Worm (Caenorhabditis elegans): Measurements from ENCODE around the gene npr-25.
A peak's percentile ranks its signal among the peaks of the same experiment; 100 is the strongest.

npr-25 gene

DNA sequence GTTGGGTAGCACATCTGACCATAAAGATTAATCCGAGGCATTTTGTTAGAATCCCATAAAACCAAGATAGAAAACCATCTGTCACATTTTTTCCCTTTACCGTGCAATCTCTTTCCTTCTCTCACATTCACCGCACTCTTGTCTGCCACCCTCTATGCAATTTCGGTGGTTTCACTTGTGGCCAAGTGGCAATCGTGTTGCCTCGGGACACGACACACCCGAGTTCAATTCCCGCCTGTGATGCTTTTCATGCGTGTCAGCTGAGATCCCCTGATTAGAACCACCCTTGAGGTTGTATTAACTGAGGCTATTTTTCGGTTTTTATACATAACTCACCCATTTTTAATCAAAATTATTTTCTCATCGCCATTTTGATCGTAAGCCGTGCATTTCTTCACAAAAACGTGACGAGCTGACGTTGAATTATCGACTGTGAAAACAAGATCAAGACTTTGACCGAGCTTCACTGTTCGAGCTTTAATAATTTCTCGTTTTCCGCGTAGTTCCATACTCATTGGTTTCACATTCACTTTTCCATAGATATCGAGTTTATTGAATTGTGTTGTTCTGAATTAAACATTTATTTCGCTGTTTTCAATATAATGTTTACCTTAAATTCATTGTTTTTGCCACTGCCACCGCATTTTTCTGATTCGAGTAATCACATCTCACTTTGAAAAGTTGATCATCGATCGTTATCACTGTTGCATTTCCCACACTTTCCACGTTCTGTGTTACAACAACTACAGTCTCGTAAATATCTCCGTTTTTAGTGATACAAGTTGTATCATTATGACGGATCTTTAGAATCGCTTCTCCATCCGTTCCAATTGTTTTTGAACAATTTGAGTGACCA lies 38.5 kb downstream of the npr-25 start (continued):
- peak; percentile 84 for TF ChIP-seq nhr-90 (tag; optimal IDR thresholded peaks at IDR 0.05; ENCODE audit: poor library complexity)
- TF ChIP-seq sox-4 (tag; optimal IDR thresholded peaks at IDR 0.05): peak; percentile 16
- TF ChIP-seq hlh-4 (tag; optimal IDR thresholded peaks at IDR 0.05): no peak
- TF ChIP-seq ceh-90 (tag; optimal IDR thresholded peaks at IDR 0.05): no peak
- TF ChIP-seq nhr-12 (tag; optimal IDR thresholded peaks at IDR 0.05): no peak
- TF ChIP-seq pag-3 (tag; optimal IDR thresholded peaks at IDR 0.05; ENCODE audit: borderline replicate concordance, insufficient read depth): no peak
- TF ChIP-seq nhr-19 (GFP tag; conservative IDR thresholded peaks at IDR 0.05): peak; percentile 78
- TF ChIP-seq isw-1 (GFP tag; IDR thresholded peaks at IDR 0.05): no peak
- TF ChIP-seq nhr-76 (tag; optimal IDR thresholded peaks at IDR 0.05): no peak
- no peak for TF ChIP-seq sptf-1 (tag; optimal IDR thresholded peaks at IDR 0.05)
- no peak for TF ChIP-seq ama-1 (optimal IDR thresholded peaks at IDR 0.05)
- peak; percentile 81 for TF ChIP-seq nhr-85 (tag)
- TF ChIP-seq pqm-1 (tag; optimal IDR thresholded peaks at IDR 0.05): no peak
- TF ChIP-seq C34B4.2 (tag; optimal IDR thresholded peaks at IDR 0.05): no peak
- TF ChIP-seq tlp-1 (tag; optimal IDR thresholded peaks at IDR 0.05): no peak
- peak; percentile 51 for TF ChIP-seq zip-4 (GFP tag; optimal IDR thresholded peaks at IDR 0.05)
- TF ChIP-seq xbp-1 (tag; optimal IDR thresholded peaks at IDR 0.05): peak; percentile 66
- peak; percentile 45 for TF ChIP-seq ceh-8 (GFP tag; optimal IDR thresholded peaks at IDR 0.05)
- peak; percentile 70 for TF ChIP-seq snu-23 (GFP tag; optimal IDR thresholded peaks at IDR 0.05)
- peak; percentile 83 for TF ChIP-seq nhr-20 (tag; optimal IDR thresholded peaks at IDR 0.05)
- TF ChIP-seq nhr-77 (tag; optimal IDR thresholded peaks at IDR 0.05): peak; percentile 74
- peak; percentile 8 for TF ChIP-seq ztf-4 (tag; optimal IDR thresholded peaks at IDR 0.05)
- TF ChIP-seq mef-2 (tag; optimal IDR thresholded peaks at IDR 0.05): no peak
- TF ChIP-seq lin-35 (GFP tag; optimal IDR thresholded peaks at IDR 0.05): peak; percentile 42 to 82
- no peak for TF ChIP-seq fkh-8 (tag; optimal IDR thresholded peaks at IDR 0.05)
- TF ChIP-seq nhr-47 (tag; optimal IDR thresholded peaks at IDR 0.05): peak; percentile 75
- no peak for TF ChIP-seq nhr-28 (tag; optimal IDR thresholded peaks at IDR 0.05)
- TF ChIP-seq efl-3 (GFP tag; optimal IDR thresholded peaks at IDR 0.05): peak; percentile 64
- no peak for TF ChIP-seq unc-30 (tag; optimal IDR thresholded peaks at IDR 0.05)
- TF ChIP-seq mab-9 (GFP tag; IDR thresholded peaks at IDR 0.05): no peak

DNA sequence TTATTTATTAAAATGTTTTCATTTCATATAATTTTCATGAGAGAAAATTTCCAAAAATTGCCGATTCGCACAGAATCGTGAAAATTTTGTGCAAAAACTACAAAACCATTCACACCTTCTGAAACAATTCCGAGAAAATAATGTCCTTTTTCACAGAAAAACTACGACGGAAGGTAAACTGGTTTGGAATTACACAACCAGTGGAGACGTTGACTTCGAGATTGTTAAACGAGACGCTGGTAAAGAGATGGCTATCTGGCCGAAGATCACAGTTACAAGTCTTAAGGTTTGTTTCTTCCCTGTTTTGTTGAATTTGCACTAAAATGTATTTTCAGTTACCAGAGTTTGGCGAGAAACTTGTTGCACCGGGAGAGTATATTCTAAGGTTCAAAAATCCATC lies 39.9 kb downstream of the npr-25 start:
- peak; percentile 16 for TF ChIP-seq lin-14 (GFP tag; optimal IDR thresholded peaks at IDR 0.05)
- no peak for TF ChIP-seq nhr-28 (tag; optimal IDR thresholded peaks at IDR 0.05)
- peak; percentile 19 for TF ChIP-seq nhr-85 (tag)
- peak; percentile 53; the same call in 1 of the 2 replicates for TF ChIP-seq grh-1 (GFP tag; IDR thresholded peaks at IDR 0.05)

DNA sequence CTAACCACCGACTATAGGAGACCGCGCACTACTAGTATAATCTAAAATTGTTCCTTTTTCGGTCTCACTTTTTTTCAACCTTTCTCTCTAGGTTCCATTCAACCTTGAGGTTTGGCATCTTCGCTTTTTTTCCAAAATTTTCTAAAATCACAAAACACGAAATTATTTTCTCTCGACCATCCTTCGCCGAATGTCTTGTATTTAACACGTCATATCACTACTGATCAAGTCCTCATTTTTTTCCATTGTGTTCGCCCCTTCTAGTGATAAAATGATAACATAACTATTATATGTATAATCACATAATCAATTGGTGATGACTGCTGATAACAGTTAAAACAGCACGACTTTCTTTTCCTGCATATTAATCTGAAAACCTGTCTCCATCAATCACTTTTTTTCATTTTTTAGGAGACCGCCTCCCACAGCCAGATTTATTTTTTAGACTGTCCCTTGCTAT lies 41.8 kb downstream of the npr-25 start, which contains the start of gene T03F7.7:
TSS of gene T03F7.7 (plus strand) at position 410 of the 460 bp plus-strand sequence.
- TF ChIP-seq aly-2 (tag; optimal IDR thresholded peaks at IDR 0.05): no peak
- peak; percentile 71 for TF ChIP-seq nhr-85 (tag)
- no peak for TF ChIP-seq unc-130 (tag; optimal IDR thresholded peaks at IDR 0.05)
- no peak for TF ChIP-seq lin-35 (GFP tag; optimal IDR thresholded peaks at IDR 0.05)
- TF ChIP-seq elt-3 (tag; optimal IDR thresholded peaks at IDR 0.05): no peak
- TF ChIP-seq lin-39 (tag; optimal IDR thresholded peaks at IDR 0.05): no peak
- no peak for TF ChIP-seq fkh-8 (tag; optimal IDR thresholded peaks at IDR 0.05)
- no peak for TF ChIP-seq C04F5.9 (tag; optimal IDR thresholded peaks at IDR 0.05)
- no peak for TF ChIP-seq tbx-2 (tag; optimal IDR thresholded peaks at IDR 0.05)
- TF ChIP-seq nhr-84 (tag; optimal IDR thresholded peaks at IDR 0.05): no peak
- TF ChIP-seq mdl-1 (tag; optimal IDR thresholded peaks at IDR 0.05): no peak
- TF ChIP-seq elt-2 (tag; optimal IDR thresholded peaks at IDR 0.05): peak; percentile 78
- TF ChIP-seq unc-98 (GFP tag; IDR thresholded peaks at IDR 0.05): no peak
- TF ChIP-seq isw-1 (GFP tag; IDR thresholded peaks at IDR 0.05): no peak
- TF ChIP-seq tlp-1 (tag; optimal IDR thresholded peaks at IDR 0.05): no peak
- no peak for TF ChIP-seq alr-1 (tag; optimal IDR thresholded peaks at IDR 0.05; ENCODE audit: borderline replicate concordance)
- TF ChIP-seq nhr-71 (tag; optimal IDR thresholded peaks at IDR 0.05): no peak
- TF ChIP-seq mab-9 (GFP tag; IDR thresholded peaks at IDR 0.05): no peak
- no peak for TF ChIP-seq skn-1 (tag; optimal IDR thresholded peaks at IDR 0.05)
- TF ChIP-seq ceh-82 (tag; optimal IDR thresholded peaks at IDR 0.05): no peak
- peak; percentile 43 for TF ChIP-seq lin-14 (GFP tag; optimal IDR thresholded peaks at IDR 0.05)
- TF ChIP-seq nhr-90 (tag; optimal IDR thresholded peaks at IDR 0.05; ENCODE audit: poor library complexity): peak; percentile 6
- TF ChIP-seq nhr-28 (tag; optimal IDR thresholded peaks at IDR 0.05): no peak
- TF ChIP-seq rnt-1 (tag; optimal IDR thresholded peaks at IDR 0.05): no peak
- no peak for TF ChIP-seq ztf-4 (tag; optimal IDR thresholded peaks at IDR 0.05)
- TF ChIP-seq irx-1 (tag; optimal IDR thresholded peaks at IDR 0.05): no peak

Data from whole organism, L1 larva.